Fruit fly (Drosophila melanogaster) whole organism, embryonic: Measurements from ENCODE around the gene CG44044.

Experiments
- Aef1 ChIP-seq: fragments of 200-800 bp; sonication (Bioruptor generic); IDR thresholded peaks from 3 replicates; pipeline ENCODE4 v1.3.6; 2022; ENCODE audit warnings: missing biosample characterization, missing genetic modification characterization
- BtbVII ChIP-seq: fragments of 200-800 bp; sonication (Bioruptor generic); optimal IDR thresholded peaks from 3 replicates; lab custom pipeline; 2017; ENCODE audit warnings: missing biosample characterization, mild to moderate bottlenecking, missing genetic modification characterization
- CG10147 ChIP-seq: fragments of 200-800 bp; sonication (Bioruptor generic); optimal IDR thresholded peaks from 2 replicates; lab custom pipeline; 2019; ENCODE audit warnings: missing biosample characterization, mild to moderate bottlenecking, missing genetic modification characterization, moderate library complexity
- CG1024 ChIP-seq: fragments of 200-800 bp; sonication (Bioruptor generic); IDR thresholded peaks from 2 replicates; pipeline ENCODE4 v1.3.6; 2022; ENCODE audit warnings: missing biosample characterization, missing genetic modification characterization
- CG10979 ChIP-seq: fragments of 200-800 bp; sonication (Bioruptor generic); optimal IDR thresholded peaks from 2 replicates; lab custom pipeline; 2018; ENCODE audit warnings: missing biosample characterization, mild to moderate bottlenecking, missing genetic modification characterization, moderate library complexity
- CG12769 ChIP-seq: fragments of 200-800 bp; sonication (Bioruptor generic); optimal IDR thresholded peaks from 2 replicates; lab custom pipeline; 2019; ENCODE audit warnings: missing biosample characterization, mild to moderate bottlenecking, missing genetic modification characterization, moderate library complexity
- CG15073 ChIP-seq: fragments of 200-800 bp; sonication (Bioruptor generic); optimal IDR thresholded peaks from 2 replicates; lab custom pipeline; 2016; ENCODE audit warnings: missing biosample characterization, missing genetic modification characterization
- CG17385 ChIP-seq: fragments of 200-800 bp; sonication (Bioruptor generic); optimal IDR thresholded peaks from 3 replicates; lab custom pipeline; 2018; ENCODE audit warnings: missing biosample characterization, mild to moderate bottlenecking, missing genetic modification characterization
- CG1792 ChIP-seq: fragments of 200-800 bp; sonication (Bioruptor generic); optimal IDR thresholded peaks from 2 replicates; lab custom pipeline; 2016; ENCODE audit warnings: missing biosample characterization, missing genetic modification characterization
- CG18262 ChIP-seq: fragments of 200-800 bp; optimal IDR thresholded peaks from 3 replicates; lab custom pipeline; 2019; ENCODE audit warnings: missing biosample characterization, mild to moderate bottlenecking, missing genetic modification characterization, moderate library complexity
- CG31224 ChIP-seq: fragments of 200-800 bp; sonication (Bioruptor generic); IDR thresholded peaks from 2 replicates; pipeline ENCODE4 v1.3.6; 2022; ENCODE audit warnings: missing biosample characterization, missing genetic modification characterization
- CG42726 ChIP-seq: fragments of 200-800 bp; sonication (Bioruptor generic); IDR thresholded peaks from 2 replicates; pipeline ENCODE4 v1.3.6; 2022; ENCODE audit warnings: missing biosample characterization, missing genetic modification characterization; ENCODE audit not compliant: partially characterized antibody
- CG4360 ChIP-seq: fragments of 200-800 bp; sonication (Bioruptor generic); IDR thresholded peaks from 2 replicates; pipeline ENCODE4 v1.3.6; 2022; ENCODE audit warnings: missing biosample characterization, missing genetic modification characterization
- CG4707 ChIP-seq: fragments of 200-800 bp; sonication (Bioruptor generic); optimal IDR thresholded peaks from 2 replicates; lab custom pipeline; 2018; ENCODE audit warnings: missing biosample characterization, mild to moderate bottlenecking, missing genetic modification characterization, moderate library complexity
- CG7271 ChIP-seq: fragments of 200-800 bp; sonication (Bioruptor generic); optimal IDR thresholded peaks from 2 replicates; lab custom pipeline; 2018; ENCODE audit warnings: missing biosample characterization, mild to moderate bottlenecking, missing genetic modification characterization, moderate library complexity
- D ChIP-seq, 2 experiments: fragments of 200-800 bp in 1 of 2; fragments of >200 bp in 1 of 2; sonication (Bioruptor generic) in 1 of 2; optimal IDR thresholded peaks; 2 replicates in 1 of 2; 3 replicates in 1 of 2; lab custom pipeline; 2017; ENCODE audit warnings: mild to moderate bottlenecking in 1 of 2, missing biosample characterization in 1 of 2, missing genetic modification characterization in 1 of 2, missing genetic modification reagents in 1 of 2
- D19B ChIP-seq: fragments of 200-800 bp; sonication (Bioruptor generic); optimal IDR thresholded peaks from 2 replicates; lab custom pipeline; 2017; ENCODE audit warnings: missing biosample characterization, mild to moderate bottlenecking, missing genetic modification characterization
- GATAe ChIP-seq: fragments of 200-800 bp; sonication (Bioruptor generic); conservative IDR thresholded peaks from 2 replicates; pipeline ENCODE4 v1.3.6; 2022; ENCODE audit warnings: missing biosample characterization, missing genetic modification characterization
- H2.0 ChIP-seq: fragments of 200-800 bp; sonication (Bioruptor generic); IDR thresholded peaks from 2 replicates; pipeline ENCODE4 v1.3.6; 2022; ENCODE audit warnings: missing biosample characterization, missing genetic modification characterization
- HHEX ChIP-seq: fragments of 200-800 bp; sonication (Bioruptor generic); optimal IDR thresholded peaks from 3 replicates; lab custom pipeline; 2017; ENCODE audit warnings: missing biosample characterization, mild to moderate bottlenecking, missing genetic modification characterization, missing genetic modification reagents
- Hand ChIP-seq: fragments of 200-800 bp; sonication (Bioruptor generic); optimal IDR thresholded peaks from 2 replicates; lab custom pipeline; 2017; ENCODE audit warnings: mild to moderate bottlenecking, missing biosample characterization, missing genetic modification reagents, missing genetic modification characterization
- Hey ChIP-seq: fragments of 200-800 bp; sonication (Bioruptor generic); optimal IDR thresholded peaks from 3 replicates; lab custom pipeline; 2018; ENCODE audit warnings: missing biosample characterization, mild to moderate bottlenecking, missing genetic modification characterization
- Hmr ChIP-seq: fragments of 200-800 bp; sonication (Bioruptor generic); optimal IDR thresholded peaks from 3 replicates; lab custom pipeline; 2017; ENCODE audit warnings: mild to moderate bottlenecking, missing biosample characterization, missing genetic modification reagents, missing genetic modification characterization
- Nf-YA ChIP-seq: fragments of 200-800 bp; sonication (Bioruptor generic); IDR thresholded peaks from 2 replicates; pipeline ENCODE4 v1.3.6; 2022; ENCODE audit warnings: missing biosample characterization, missing genetic modification characterization
- Opbp ChIP-seq: fragments of 200-800 bp; sonication (Bioruptor generic); IDR thresholded peaks from 3 replicates; pipeline ENCODE4 v1.3.6; 2022; ENCODE audit warnings: missing biosample characterization, missing genetic modification characterization; ENCODE audit not compliant: partially characterized antibody
- Stat92E ChIP-seq, 3 experiments: fragments of >200 bp in 2 of 3; fragments of 200-800 bp in 1 of 3; sonication (Bioruptor generic) in 1 of 3; optimal IDR thresholded peaks; 2 replicates each; lab custom pipeline; 2017 to 2019; ENCODE audit warnings: missing biosample characterization in 3 of 3, missing genetic modification characterization in 3 of 3, mild to moderate bottlenecking in 1 of 3, moderate library complexity in 1 of 3
- Tbp ChIP-seq: fragments of >200 bp; optimal IDR thresholded peaks from 2 replicates; lab custom pipeline; 2018; ENCODE audit warnings: missing biosample characterization, missing genetic modification characterization
- Usf ChIP-seq: fragments of 200-800 bp; sonication (Bioruptor generic); optimal IDR thresholded peaks from 2 replicates; lab custom pipeline; 2017; ENCODE audit warnings: missing genotype, missing biosample characterization, missing genetic modification characterization
- chif ChIP-seq, 2 experiments: fragments of 200-800 bp; sonication (Bioruptor generic); optimal IDR thresholded peaks; 3 replicates each; lab custom pipeline; 2016; ENCODE audit warnings: missing biosample characterization in 2 of 2, missing genetic modification characterization in 2 of 2
- croc ChIP-seq: fragments of 200-800 bp; sonication (Bioruptor generic); conservative IDR thresholded peaks from 3 replicates; pipeline ENCODE4 v1.3.6; 2022; ENCODE audit warnings: missing biosample characterization, missing genetic modification characterization
- dati ChIP-seq: fragments of 200-800 bp; sonication (Bioruptor generic); IDR thresholded peaks from 2 replicates; pipeline ENCODE4 v1.3.6; 2022; ENCODE audit warnings: missing biosample characterization, missing genetic modification characterization
- eve ChIP-seq, 2 experiments: fragments of >200 bp; optimal IDR thresholded peaks; 2 replicates each; lab custom pipeline; 2017; ENCODE audit warnings: missing biosample characterization in 2 of 2, missing genetic modification characterization in 2 of 2
- fd64A ChIP-seq: fragments of 200-800 bp; sonication (Bioruptor generic); optimal IDR thresholded peaks from 3 replicates; lab custom pipeline; 2018; ENCODE audit warnings: missing biosample characterization, mild to moderate bottlenecking, missing genetic modification characterization
- fd96Cb ChIP-seq: fragments of 200-800 bp; sonication (Bioruptor generic); optimal IDR thresholded peaks from 2 replicates; lab custom pipeline; 2018; ENCODE audit warnings: missing biosample characterization, mild to moderate bottlenecking, missing genetic modification characterization, moderate library complexity
- ham ChIP-seq: fragments of 200-800 bp; sonication (Bioruptor generic); IDR thresholded peaks from 2 replicates; pipeline ENCODE4 v1.3.6; 2022; ENCODE audit warnings: missing biosample characterization, missing genetic modification characterization
- hbn ChIP-seq: fragments of 200-800 bp; sonication (Bioruptor generic); IDR thresholded peaks from 2 replicates; pipeline ENCODE4 v1.3.6; 2022; ENCODE audit warnings: missing biosample characterization, missing genetic modification characterization; ENCODE audit not compliant: partially characterized antibody
- jigr1 ChIP-seq: fragments of 200-800 bp; sonication (Bioruptor generic); IDR thresholded peaks from 3 replicates; pipeline ENCODE4 v1.3.6; 2022; ENCODE audit warnings: missing biosample characterization, missing genetic modification characterization
- lmd ChIP-seq: fragments of 200-800 bp; sonication (Bioruptor generic); IDR thresholded peaks from 2 replicates; pipeline ENCODE4 v1.3.6; 2022; ENCODE audit warnings: missing biosample characterization, missing genetic modification characterization
- nmo ChIP-seq: fragments of 200-800 bp; sonication (Bioruptor generic); optimal IDR thresholded peaks from 2 replicates; lab custom pipeline; 2018; ENCODE audit warnings: missing biosample characterization, mild to moderate bottlenecking, missing genetic modification characterization, moderate library complexity
- oc ChIP-seq: fragments of 200-800 bp; sonication (Bioruptor generic); optimal IDR thresholded peaks from 2 replicates; lab custom pipeline; 2018; ENCODE audit warnings: missing biosample characterization, mild to moderate bottlenecking, missing genetic modification characterization, moderate library complexity
- org-1 ChIP-seq: fragments of 200-800 bp; sonication (Bioruptor generic); optimal IDR thresholded peaks from 2 replicates; lab custom pipeline; 2017; ENCODE audit warnings: missing biosample characterization, missing genetic modification characterization
- slou ChIP-seq: fragments of 200-800 bp; sonication (Bioruptor generic); optimal IDR thresholded peaks from 3 replicates; lab custom pipeline; 2016; ENCODE audit warnings: missing biosample characterization, missing genetic modification characterization
- sna ChIP-seq: fragments of 200-800 bp; sonication (Bioruptor generic); IDR thresholded peaks from 2 replicates; pipeline ENCODE4 v1.3.6; 2022; ENCODE audit warnings: missing biosample characterization, missing genetic modification characterization; ENCODE audit not compliant: partially characterized antibody
- sr ChIP-seq: fragments of 200-800 bp; sonication (Bioruptor generic); IDR thresholded peaks from 3 replicates; pipeline ENCODE4 v1.3.6; 2022; ENCODE audit warnings: missing biosample characterization, missing genetic modification characterization
- usp ChIP-seq: fragments of >200 bp; optimal IDR thresholded peaks from 2 replicates; lab custom pipeline; 2017; ENCODE audit warnings: missing biosample characterization, missing genetic modification characterization
- yki ChIP-seq: fragments of >200 bp; optimal IDR thresholded peaks from 3 replicates; lab custom pipeline; 2018
- zf30C ChIP-seq: fragments of 200-800 bp; sonication (Bioruptor generic); optimal IDR thresholded peaks from 3 replicates; lab custom pipeline; 2018; ENCODE audit warnings: missing biosample characterization, mild to moderate bottlenecking, missing genetic modification characterization

The CG44044 gene

dm6 chr3R:16280003-16280998 lies 41.3 kb upstream of the CG44044 start (continued):
- TF ChIP-seq CG17385 (GFP tag; lab: Kevin White, UChicago) (peak; percentile 99), H2.0 (GFP tag; lab: Robert Waterston, UW) (peak; percentile 100), sr (peak; percentile 94), CG15073 (GFP tag; lab: Kevin White, UChicago) (peak; percentile 91), hbn (no peak), chif (GFP tag; optimal IDR thresholded peaks at IDR 0.05; lab: Kevin White, UChicago) (peak; percentile 99 to 100), CG10147 (peak; percentile 99), Aef1 (peak; percentile 99), CG42726 (no peak), CG4707 (GFP tag; lab: Kevin White, UChicago) (peak; percentile 97), sna (GFP tag; lab: Robert Waterston, UW) (0 out of 2 replicates have a peak, but pooled peaks have one; percentile 26), CG4360 (GFP tag; lab: Robert Waterston, UW) (peak; percentile 96), CG18262 (tag; lab: Kevin White, UChicago) (peak; percentile 100), oc (tag; lab: Kevin White, UChicago) (peak; percentile 100), jigr1 (GFP tag; lab: Robert Waterston, UW) (peak; percentile 96), CG10979 (tag; lab: Kevin White, UChicago) (peak; percentile 100), lmd (peak; percentile 99), Stat92E (GFP tag; optimal IDR thresholded peaks at IDR 0.05; lab: Kevin White, UChicago) (peak in 1 of 3 experiments; percentile 100), Hey (tag; lab: Kevin White, UChicago) (peak; percentile 94), croc (GFP tag; lab: Robert Waterston, UW) (peak; percentile 98), CG31224 (GFP tag; lab: Robert Waterston, UW) (peak; percentile 98), CG1792 (GFP tag; lab: Kevin White, UChicago) (peak; percentile 99), yki (peak; percentile 38), org-1 (peak; percentile 99), zf30C (GFP tag; lab: Kevin White, UChicago) (peak; percentile 100), dati (peak; percentile 99), fd64A (GFP tag; lab: Kevin White, UChicago) (peak; percentile 96), D (optimal IDR thresholded peaks at IDR 0.05; lab: Kevin White, UChicago) (no peak), D (GFP tag; optimal IDR thresholded peaks at IDR 0.05; lab: Kevin White, UChicago) (peak; percentile 99), Opbp (GFP tag; lab: Robert Waterston, UW) (no peak), fd96Cb (tag; lab: Kevin White, UChicago) (peak; percentile 99), CG1024 (GFP tag; lab: Robert Waterston, UW) (peak; percentile 97), GATAe (GFP tag; lab: Robert Waterston, UW) (peak; percentile 97), CG12769 (tag; lab: Kevin White, UChicago) (peak; percentile 99), Nf-YA (peak; percentile 99), Usf (GFP tag; lab: Kevin White, UChicago) (peak; percentile 98), Tbp (GFP tag; lab: Kevin White, UChicago) (no peak), nmo (GFP tag; lab: Kevin White, UChicago) (peak; percentile 100), Hand (GFP tag; lab: Kevin White, UChicago) (peak; percentile 99), eve (GFP tag; optimal IDR thresholded peaks at IDR 0.05; lab: Kevin White, UChicago) (peak; percentile 90 to 100), CG7271 (peak; percentile 98), BtbVII (peak; percentile 99), D19B (peak; percentile 94), HHEX (peak; percentile 99), Hmr (GFP tag; lab: Kevin White, UChicago) (peak; percentile 99), usp (GFP tag; lab: Kevin White, UChicago) (no peak), ham (GFP tag; lab: Robert Waterston, UW) (peak; percentile 98), slou (GFP tag; lab: Kevin White, UChicago) (peak; percentile 98)
